Worm (Caenorhabditis elegans) whole organism, late embryonic: ENCODE data around the gene unc-6.

Source experiments
- K09A11.1 ChIP-seq: sonication (generic microtip); optimal IDR thresholded peaks from 2 replicates; lab custom pipeline; 2017; ENCODE audit warnings: antibody characterized with exemption, mild to moderate bottlenecking, missing genetic modification characterization, missing compliant biosample characterization; ENCODE audit not compliant: insufficient read depth
- fkh-10 ChIP-seq: fragments of 150-350 bp; optimal IDR thresholded peaks from 2 replicates; lab custom pipeline; 2014; ENCODE audit warnings: missing biosample characterization, missing genetic modification reagents, missing genetic modification characterization
- odd-2 ChIP-seq: sonication (generic microtip); optimal IDR thresholded peaks from 2 replicates; lab custom pipeline; 2017; ENCODE audit warnings: antibody characterized with exemption, mild to moderate bottlenecking, missing genetic modification characterization, missing compliant biosample characterization
- pqm-1 ChIP-seq: sonication (generic microtip); optimal IDR thresholded peaks from 2 replicates; lab custom pipeline; 2016; ENCODE audit warnings: missing genetic modification characterization, missing compliant biosample characterization
- rnt-1 ChIP-seq: sonication (generic microtip); optimal IDR thresholded peaks from 2 replicates; lab custom pipeline; 2016; ENCODE audit warnings: missing genetic modification characterization, missing compliant biosample characterization
- ttx-3 ChIP-seq: sonication (generic microtip); optimal IDR thresholded peaks from 2 replicates; lab custom pipeline; 2016; ENCODE audit warnings: missing genetic modification reagents, missing genetic modification characterization, missing compliant biosample characterization
- unc-42 ChIP-seq: sonication (generic microtip); optimal IDR thresholded peaks from 2 replicates; lab custom pipeline; 2016; ENCODE audit warnings: missing genotype, missing genetic modification characterization, missing compliant biosample characterization
- unc-55 ChIP-seq: sonication (generic microtip); optimal IDR thresholded peaks from 2 replicates; lab custom pipeline; 2017; ENCODE audit warnings: missing biosample characterization, missing genetic modification reagents, missing genetic modification characterization
- unc-86 ChIP-seq: sonication (generic microtip); optimal IDR thresholded peaks from 2 replicates; lab custom pipeline; 2016; ENCODE audit warnings: missing genetic modification characterization, missing compliant biosample characterization

ce11 chrX:6932134-6932533 lies 42.7 kb downstream of the unc-6 start, which contains the start of gene F14B8.6:
- no peak for TF ChIP-seq odd-2 (tag; lab: Kevin White, UChicago)
- TF ChIP-seq unc-86 (tag; lab: Kevin White, UChicago), result no peak
- TF ChIP-seq rnt-1 (tag; lab: Kevin White, UChicago), result no peak
- no peak for TF ChIP-seq K09A11.1 (tag; lab: Kevin White, UChicago)
- no peak for TF ChIP-seq pqm-1 (tag; lab: Kevin White, UChicago)
- TF ChIP-seq unc-42 (tag; lab: Kevin White, UChicago), result no peak
- no peak for TF ChIP-seq fkh-10 (GFP tag; lab: Kevin White, UChicago)
- no peak for TF ChIP-seq unc-55 (GFP tag; lab: Kevin White, UChicago)
- TF ChIP-seq ttx-3 (tag; lab: Kevin White, UChicago), result no peak
